Fruit fly (Drosophila melanogaster): ENCODE measurements around the gene CG12116.

dm6 chrX:8491452-8492046 is 22.7 kb upstream of the CG12116 start:
- peak; percentile 30 for TF ChIP-seq CG8159 (tag; optimal IDR thresholded peaks at IDR 0.05)
- TF ChIP-seq CG17806 (tag; optimal IDR thresholded peaks at IDR 0.05) = peak; percentile 12
